Worm (Caenorhabditis elegans): ENCODE data around the gene str-102.

str-102 gene

ce11 chrV:15406928-15407327 is 22.1 kb downstream of the str-102 start, which contains the start of gene srh-257:
Gene srh-257 (plus strand): TSS chrV:15407228.
- TF ChIP-seq aly-2 (tag; optimal IDR thresholded peaks at IDR 0.05) = no peak
- TF ChIP-seq ztf-11 (tag; optimal IDR thresholded peaks at IDR 0.05) = no peak
- no peak for TF ChIP-seq ceh-28 (tag; optimal IDR thresholded peaks at IDR 0.05)
- no peak for TF ChIP-seq nhr-25 (tag; optimal IDR thresholded peaks at IDR 0.05)
- no peak for TF ChIP-seq nhr-77 (tag; optimal IDR thresholded peaks at IDR 0.05)

ce11 chrV:15412625-15413024 is 27.8 kb downstream of the str-102 start, which contains the start of gene srbc-63:
Gene srbc-63 (minus strand): TSS chrV:15412725.
- TF ChIP-seq jun-1 (tag; optimal IDR thresholded peaks at IDR 0.05) (no peak), mdl-1 (tag; optimal IDR thresholded peaks at IDR 0.05) (no peak), nhr-28 (tag; optimal IDR thresholded peaks at IDR 0.05) (no peak), nhr-25 (tag; optimal IDR thresholded peaks at IDR 0.05) (no peak), lin-39 (tag; optimal IDR thresholded peaks at IDR 0.05) (no peak), egl-5 (tag; optimal IDR thresholded peaks at IDR 0.05) (no peak), mml-1 (tag; optimal IDR thresholded peaks at IDR 0.05) (no peak), R02D3.7 (tag; optimal IDR thresholded peaks at IDR 0.05) (no peak), daf-12 (tag; optimal IDR thresholded peaks at IDR 0.05) (no peak), egl-27 (tag; optimal IDR thresholded peaks at IDR 0.05) (no peak), elt-1 (tag; optimal IDR thresholded peaks at IDR 0.05) (no peak), ztf-11 (tag; optimal IDR thresholded peaks at IDR 0.05) (no peak), nhr-43 (tag; optimal IDR thresholded peaks at IDR 0.05; ENCODE audit: poor library complexity, severe bottlenecking) (no peak)

ce11 chrV:15413847-15414246 is 29.0 kb downstream of the str-102 start, which contains the start of gene srh-264:
Gene srh-264 (plus strand): TSS chrV:15414147.
- TF ChIP-seq nhr-11 (tag; optimal IDR thresholded peaks at IDR 0.05) (no peak), nhr-28 (tag; optimal IDR thresholded peaks at IDR 0.05) (no peak), nhr-237 (tag; optimal IDR thresholded peaks at IDR 0.05) (no peak), R02D3.7 (tag; optimal IDR thresholded peaks at IDR 0.05) (no peak), zag-1 (tag; optimal IDR thresholded peaks at IDR 0.05) (no peak), nhr-67 (tag; optimal IDR thresholded peaks at IDR 0.05) (no peak), fkh-2 (tag; optimal IDR thresholded peaks at IDR 0.05) (no peak), elt-2 (tag; optimal IDR thresholded peaks at IDR 0.05) (no peak)

ce11 chrV:15415951-15416350 is 31.1 kb downstream of the str-102 start, which contains the start of gene srh-265:
Gene srh-265 (plus strand): TSS chrV:15416251.
- TF ChIP-seq nhr-77 (tag; optimal IDR thresholded peaks at IDR 0.05) (no peak), fkh-10 (GFP tag; optimal IDR thresholded peaks at IDR 0.05) (no peak), aly-2 (tag; optimal IDR thresholded peaks at IDR 0.05) (no peak), tbx-2 (tag; optimal IDR thresholded peaks at IDR 0.05) (no peak), nfya-1 (tag; optimal IDR thresholded peaks at IDR 0.05; ENCODE audit: insufficient read depth) (no peak), fkh-2 (tag; optimal IDR thresholded peaks at IDR 0.05) (no peak), mdl-1 (tag; optimal IDR thresholded peaks at IDR 0.05) (no peak), ceh-28 (tag; optimal IDR thresholded peaks at IDR 0.05) (no peak), nhr-28 (tag; optimal IDR thresholded peaks at IDR 0.05) (no peak), ztf-4 (tag; optimal IDR thresholded peaks at IDR 0.05) (no peak), ama-1 (optimal IDR thresholded peaks at IDR 0.05) (no peak), unc-62 (GFP tag; optimal IDR thresholded peaks at IDR 0.05) (no peak), ceh-16 (tag; optimal IDR thresholded peaks at IDR 0.05) (no peak), snpc-4 (tag; optimal IDR thresholded peaks at IDR 0.05) (no peak), R02D3.7 (tag; optimal IDR thresholded peaks at IDR 0.05) (no peak), elt-3 (tag; optimal IDR thresholded peaks at IDR 0.05) (no peak), zag-1 (tag; optimal IDR thresholded peaks at IDR 0.05) (no peak), nhr-25 (tag; optimal IDR thresholded peaks at IDR 0.05) (no peak), nhr-67 (tag; optimal IDR thresholded peaks at IDR 0.05) (no peak)

ce11 chrV:15417822-15418221 is 33.0 kb downstream of the str-102 start, which contains the start of gene T06E6.10:
Gene T06E6.10 (plus strand): TSS chrV:15418122.
- no peak for TF ChIP-seq ceh-9 (tag; optimal IDR thresholded peaks at IDR 0.05)
- no peak for TF ChIP-seq zag-1 (tag; optimal IDR thresholded peaks at IDR 0.05)
- no peak for TF ChIP-seq elt-3 (tag; optimal IDR thresholded peaks at IDR 0.05)
- TF ChIP-seq unc-39 (tag; optimal IDR thresholded peaks at IDR 0.05) = no peak
- TF ChIP-seq unc-62 (GFP tag; optimal IDR thresholded peaks at IDR 0.05) = no peak
- no peak for TF ChIP-seq mdl-1 (tag; optimal IDR thresholded peaks at IDR 0.05)
- no peak for TF ChIP-seq lsy-12 (tag; optimal IDR thresholded peaks at IDR 0.05)

All from whole organism, L3 larva.